Worm (Caenorhabditis elegans): ENCODE results near the gene F55G11.7.

The F55G11.7 gene

DNA sequence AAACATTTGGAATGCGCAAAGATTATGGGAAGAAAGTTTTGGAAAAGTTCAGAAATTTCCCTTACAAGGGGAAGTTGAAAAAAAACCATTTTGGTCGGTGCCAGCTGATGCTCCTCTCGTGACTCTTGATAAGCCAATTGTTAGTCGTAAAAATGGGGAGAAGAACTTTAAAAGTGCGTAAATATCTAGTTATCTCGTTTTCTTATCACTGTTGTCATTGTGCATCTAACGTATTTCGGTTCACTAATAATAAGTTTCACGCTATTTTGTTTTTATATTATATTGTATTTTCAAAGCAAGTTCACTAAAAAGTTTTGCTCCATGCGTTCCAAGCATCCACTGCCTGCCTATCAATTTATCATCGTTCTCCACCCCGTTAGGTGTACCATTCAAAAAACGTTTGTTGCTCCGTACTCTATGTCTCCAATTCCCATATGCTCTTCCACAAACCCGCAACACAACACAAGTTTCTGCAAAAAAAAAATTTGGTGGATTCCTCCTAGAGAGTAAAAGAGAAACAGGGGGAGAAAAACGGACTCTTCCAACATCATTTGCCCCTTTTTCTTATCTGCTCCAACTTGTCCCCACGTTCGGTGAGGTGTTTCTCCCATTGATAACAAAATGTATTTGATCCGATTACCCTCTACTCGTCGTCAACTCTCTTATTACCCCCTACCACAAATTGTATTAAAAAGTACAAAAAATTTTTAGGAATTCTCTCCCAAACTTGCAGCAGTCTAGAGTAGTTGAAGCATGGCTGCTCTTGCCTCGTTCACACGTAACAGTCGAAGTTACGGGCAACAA is 48.4 kb downstream of the F55G11.7 start, which contains the start of gene mbk-2:
mbk-2 (plus strand) TSS at position 754 of the 804 bp plus-strand sequence.
- no peak for TF ChIP-seq Y53F4B.3 (GFP tag; IDR thresholded peaks at IDR 0.05)
- TF ChIP-seq nhr-80 (tag; optimal IDR thresholded peaks at IDR 0.05), result peak; percentile 16
- TF ChIP-seq xnd-1 (tag; optimal IDR thresholded peaks at IDR 0.05), result no peak
- no peak for TF ChIP-seq nfya-2 (GFP tag; IDR thresholded peaks at IDR 0.05)
- TF ChIP-seq ztf-22 (GFP tag; optimal IDR thresholded peaks at IDR 0.05), result no peak

DNA sequence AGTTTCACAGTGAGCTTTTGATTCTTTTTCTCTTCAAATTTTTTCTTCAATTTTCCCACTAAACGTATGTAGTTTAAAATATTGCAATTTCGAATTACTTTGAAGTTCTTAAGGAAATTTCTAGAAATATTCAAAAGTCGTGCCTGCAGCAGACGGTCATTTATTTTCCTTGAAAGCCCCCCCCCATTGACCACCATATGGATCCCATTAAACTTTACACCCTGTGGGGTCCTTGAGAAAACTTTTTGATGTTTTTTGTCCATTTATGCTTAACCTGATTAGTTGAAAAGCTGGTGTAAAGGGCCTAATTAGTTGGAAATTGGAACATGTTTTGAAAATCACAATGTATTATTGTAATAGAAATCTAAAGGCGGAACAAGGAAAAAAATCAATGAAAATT is 49.3 kb downstream of the F55G11.7 start:
- TF ChIP-seq Y53G8AR.9 (GFP tag; conservative IDR thresholded peaks at IDR 0.05) (no peak), nhr-179 (tag; optimal IDR thresholded peaks at IDR 0.05) (no peak), mxl-1 (tag; optimal IDR thresholded peaks at IDR 0.05) (no peak), rpc-1 (optimal IDR thresholded peaks at IDR 0.05) (no peak), rpc-1 (tag; optimal IDR thresholded peaks at IDR 0.05) (no peak), aptf-3 (GFP tag; IDR thresholded peaks at IDR 0.05) (no peak), T26A5.8 (tag; optimal IDR thresholded peaks at IDR 0.05) (no peak), F10E7.11 (tag; optimal IDR thresholded peaks at IDR 0.05) (no peak), chd-7 (tag; optimal IDR thresholded peaks at IDR 0.05) (no peak), mes-4 (tag; optimal IDR thresholded peaks at IDR 0.05) (no peak), nhr-120 (GFP tag; IDR thresholded peaks at IDR 0.05) (no peak)

Data from whole organism, young adult.